Worm (Caenorhabditis elegans) whole organism, dauer: Measurements from ENCODE around the gene F59B10.6.
A peak's percentile ranks its signal among the peaks of the same experiment; 100 is the strongest.

Source experiments
- unc-62 ChIP-seq: sonication (generic microtip); optimal IDR thresholded peaks from 2 replicates; lab custom pipeline; 2017; ENCODE audit warnings: missing biosample characterization, missing genetic modification reagents, missing genetic modification characterization

The F59B10.6 gene

ce11 chrII:10524374-10524773, at the start of gene F59B10.6:
Gene F59B10.6 (minus strand): TSS chrII:10524474.
- TF ChIP-seq unc-62 (GFP tag; lab: Kevin White, UChicago) = no peak

ce11 chrII:10571967-10572366, 47.7 kb upstream of the F59B10.6 start, which contains the start of gene C06A1.3:
Gene C06A1.3 (plus strand): TSS chrII:10572267.
- no peak for TF ChIP-seq unc-62 (GFP tag; lab: Kevin White, UChicago)

- TF ChIP-seq unc-62 (GFP tag; lab: Kevin White, UChicago) = no peak
These were observed 46.0 kb upstream of the F59B10.6 start, which contains the start of gene txt-13 for ce11 chrII:10570302-10570701. Gene txt-13 (plus strand): TSS chrII:10570602.

ce11 chrII:10569498-10569897, 45.2 kb upstream of the F59B10.6 start:
- no peak for TF ChIP-seq unc-62 (GFP tag; lab: Kevin White, UChicago)

- TF ChIP-seq unc-62 (GFP tag; lab: Kevin White, UChicago) = no peak
These were observed 42.2 kb upstream of the F59B10.6 start for ce11 chrII:10566458-10566857.

- no peak for TF ChIP-seq unc-62 (GFP tag; lab: Kevin White, UChicago)
These were observed 40.3 kb upstream of the F59B10.6 start, which contains the start of the genes C06A1.6 and C06A1.7 for ce11 chrII:10564578-10564977. Gene C06A1.6 (minus strand): TSS chrII:10564678. Gene C06A1.7 (plus strand): TSS chrII:10564891.

- TF ChIP-seq unc-62 (GFP tag; lab: Kevin White, UChicago) = peak; percentile 74
These were observed 39.1 kb upstream of the F59B10.6 start, which contains the start of gene cdc-48.1 for ce11 chrII:10563368-10563767. Gene cdc-48.1 (minus strand): TSS chrII:10563407.

ce11 chrII:10559671-10560184, 35.5 kb upstream of the F59B10.6 start:
- no peak for TF ChIP-seq unc-62 (GFP tag; lab: Kevin White, UChicago)

ce11 chrII:10558962-10559415, 34.7 kb upstream of the F59B10.6 start:
- TF ChIP-seq unc-62 (GFP tag; lab: Kevin White, UChicago) = no peak

- TF ChIP-seq unc-62 (GFP tag; lab: Kevin White, UChicago) = no peak
These were observed 34.1 kb upstream of the F59B10.6 start for ce11 chrII:10558345-10558744.

ce11 chrII:10557206-10557574, 32.9 kb upstream of the F59B10.6 start:
- no peak for TF ChIP-seq unc-62 (GFP tag; lab: Kevin White, UChicago)

ce11 chrII:10556550-10557205, 32.4 kb upstream of the F59B10.6 start:
- no peak for TF ChIP-seq unc-62 (GFP tag; lab: Kevin White, UChicago)

ce11 chrII:10555484-10556075, 31.3 kb upstream of the F59B10.6 start:
- no peak for TF ChIP-seq unc-62 (GFP tag; lab: Kevin White, UChicago)

- TF ChIP-seq unc-62 (GFP tag; lab: Kevin White, UChicago) = no peak
These were observed 30.7 kb upstream of the F59B10.6 start, which contains the start of gene mnk-1 for ce11 chrII:10554972-10555371. Gene mnk-1 (minus strand): TSS chrII:10555044.

- no peak for TF ChIP-seq unc-62 (GFP tag; lab: Kevin White, UChicago)
These were observed 29.7 kb upstream of the F59B10.6 start for ce11 chrII:10554046-10554399.

- TF ChIP-seq unc-62 (GFP tag; lab: Kevin White, UChicago) = no peak
These were observed 29.2 kb upstream of the F59B10.6 start for ce11 chrII:10553377-10554045.
